Worm (Caenorhabditis elegans): ENCODE measurements around the gene F53A3.1.
A peak's percentile ranks its signal among the peaks of the same experiment; 100 is the strongest.

F53A3.1 gene

DNA sequence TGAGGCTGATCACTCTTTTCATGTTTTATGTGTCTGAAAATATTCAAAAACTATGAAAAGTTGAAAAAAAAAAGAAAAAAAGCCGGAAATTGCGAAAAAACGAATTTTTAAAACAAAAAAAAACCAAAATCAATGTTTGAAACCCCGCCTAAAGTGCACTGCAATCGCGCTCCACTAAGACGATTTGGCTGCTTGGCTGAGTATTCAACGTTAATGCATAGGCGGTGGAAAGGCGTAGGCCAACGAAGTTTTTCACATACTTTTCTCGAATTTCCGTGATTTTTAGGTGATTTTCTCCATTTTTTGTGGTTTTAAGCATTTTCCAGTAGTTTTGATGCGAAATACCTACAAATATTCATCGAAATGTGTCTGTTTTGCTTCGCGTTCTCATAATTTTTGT, 6.8 kb upstream of the F53A3.1 start, which contains the start of the genes polh-1 and rps-22 (continued):
- TF ChIP-seq him-1 (tag; optimal IDR thresholded peaks at IDR 0.05) (no peak), F33H1.4 (GFP tag; IDR thresholded peaks at IDR 0.05) (peak; percentile 67), ets-4 (GFP tag; optimal IDR thresholded peaks at IDR 0.05) (no peak), ceh-91 (GFP tag; IDR thresholded peaks at IDR 0.05) (peak; percentile 49; the same call in 1 of the 2 replicates), F23B12.7 (tag; optimal IDR thresholded peaks at IDR 0.05; ENCODE audit: insufficient read depth) (peak; percentile 94), sptf-2 (GFP tag; optimal IDR thresholded peaks at IDR 0.05) (no peak), F22D6.2 (tag; optimal IDR thresholded peaks at IDR 0.05) (no peak), dox-1 (GFP tag; IDR thresholded peaks at IDR 0.05) (peak; percentile 61)

DNA sequence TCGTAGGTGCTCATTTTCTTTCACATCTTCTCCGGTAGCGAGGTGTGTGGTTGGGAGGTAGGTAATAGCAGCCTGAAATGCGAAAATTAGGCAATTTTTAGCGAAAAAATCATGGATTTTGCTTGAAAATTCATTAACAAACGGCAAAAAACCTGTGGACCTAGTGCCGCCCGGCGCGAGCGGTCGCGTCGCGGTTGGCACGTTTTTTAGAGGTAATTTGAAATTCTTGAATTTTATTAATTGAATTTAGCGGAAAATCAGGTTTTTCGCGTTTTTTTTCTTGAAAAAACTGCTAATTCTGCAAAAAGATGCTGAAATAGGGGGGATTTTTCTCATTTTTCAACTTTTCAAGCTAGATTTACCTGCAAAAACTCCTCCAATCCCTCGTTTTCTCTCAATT, 5.9 kb upstream of the F53A3.1 start:
- TF ChIP-seq bed-2 (GFP tag; IDR thresholded peaks at IDR 0.05): no peak
- TF ChIP-seq nfyb-1 (GFP tag; IDR thresholded peaks at IDR 0.05): no peak
- peak; percentile 89 for TF ChIP-seq madf-3 (GFP tag; IDR thresholded peaks at IDR 0.05)
- peak; percentile 10 for TF ChIP-seq lin-54 (GFP tag; optimal IDR thresholded peaks at IDR 0.05)
- TF ChIP-seq mel-28 (tag; optimal IDR thresholded peaks at IDR 0.05; ENCODE audit: borderline replicate concordance): no peak
- TF ChIP-seq D2030.7 (GFP tag; IDR thresholded peaks at IDR 0.05): no peak
- no peak for TF ChIP-seq chd-7 (tag; optimal IDR thresholded peaks at IDR 0.05)
- TF ChIP-seq snpc-1.3 (tag; optimal IDR thresholded peaks at IDR 0.05; ENCODE audit: insufficient read depth): no peak
- TF ChIP-seq aptf-3 (GFP tag; IDR thresholded peaks at IDR 0.05): no peak
- TF ChIP-seq mes-4 (tag; optimal IDR thresholded peaks at IDR 0.05): no peak
- TF ChIP-seq ztf-25 (GFP tag; IDR thresholded peaks at IDR 0.05): no peak
- no peak for TF ChIP-seq zfh-2 (GFP tag; conservative IDR thresholded peaks at IDR 0.05)
- TF ChIP-seq hlh-12 (tag; optimal IDR thresholded peaks at IDR 0.05): no peak

DNA sequence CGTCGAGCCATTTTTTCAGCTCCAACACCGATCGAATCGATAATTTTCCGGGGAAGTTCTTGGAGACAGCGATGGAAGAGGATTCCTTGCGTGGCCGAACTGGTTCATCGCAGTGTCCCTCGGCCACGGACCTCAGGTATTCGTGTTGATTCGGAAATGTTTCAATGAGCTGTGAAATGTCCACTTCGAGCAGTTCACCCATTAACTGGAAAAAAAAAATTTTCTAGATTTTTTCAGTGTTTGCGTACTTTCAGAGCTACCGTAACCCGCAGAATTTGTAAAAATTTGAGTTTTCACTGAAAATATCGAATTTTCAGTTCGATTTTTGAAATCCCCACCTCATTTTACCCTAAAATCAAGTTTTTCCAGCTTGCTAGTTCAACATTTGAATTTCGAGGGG, 4.4 kb upstream of the F53A3.1 start:
- TF ChIP-seq pha-4 (tag; optimal IDR thresholded peaks at IDR 0.05) (no peak), zfh-2 (GFP tag; conservative IDR thresholded peaks at IDR 0.05) (0 out of 2 replicates have a peak, but pooled peaks have one; percentile 16)

DNA sequence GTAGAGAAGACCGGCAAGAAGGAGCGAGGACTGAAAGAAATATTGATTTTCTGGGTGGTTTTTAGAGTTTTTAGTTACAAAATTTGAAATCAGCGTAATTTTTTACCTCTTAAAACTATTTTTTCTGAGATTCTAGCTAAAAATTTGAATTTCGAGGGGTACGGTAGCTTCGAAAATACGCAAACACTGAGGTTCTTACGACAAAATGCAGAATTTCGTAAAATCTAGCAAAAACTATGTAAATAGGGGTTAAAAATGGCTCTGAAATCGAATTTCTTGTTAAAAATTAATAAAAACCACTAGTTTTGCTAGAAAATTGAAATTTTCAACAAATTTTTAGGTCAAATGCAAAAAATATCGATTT, 3.8 kb downstream of the F53A3.1 start:
- TF ChIP-seq him-1 (tag; optimal IDR thresholded peaks at IDR 0.05) (peak; percentile 85), cebp-1 (GFP tag; IDR thresholded peaks at IDR 0.05) (no peak), cebp-1 (tag; optimal IDR thresholded peaks at IDR 0.05) (no peak), aptf-3 (GFP tag; IDR thresholded peaks at IDR 0.05) (no peak), lsl-1 (GFP tag; optimal IDR thresholded peaks at IDR 0.05) (peak; percentile 26)

DNA sequence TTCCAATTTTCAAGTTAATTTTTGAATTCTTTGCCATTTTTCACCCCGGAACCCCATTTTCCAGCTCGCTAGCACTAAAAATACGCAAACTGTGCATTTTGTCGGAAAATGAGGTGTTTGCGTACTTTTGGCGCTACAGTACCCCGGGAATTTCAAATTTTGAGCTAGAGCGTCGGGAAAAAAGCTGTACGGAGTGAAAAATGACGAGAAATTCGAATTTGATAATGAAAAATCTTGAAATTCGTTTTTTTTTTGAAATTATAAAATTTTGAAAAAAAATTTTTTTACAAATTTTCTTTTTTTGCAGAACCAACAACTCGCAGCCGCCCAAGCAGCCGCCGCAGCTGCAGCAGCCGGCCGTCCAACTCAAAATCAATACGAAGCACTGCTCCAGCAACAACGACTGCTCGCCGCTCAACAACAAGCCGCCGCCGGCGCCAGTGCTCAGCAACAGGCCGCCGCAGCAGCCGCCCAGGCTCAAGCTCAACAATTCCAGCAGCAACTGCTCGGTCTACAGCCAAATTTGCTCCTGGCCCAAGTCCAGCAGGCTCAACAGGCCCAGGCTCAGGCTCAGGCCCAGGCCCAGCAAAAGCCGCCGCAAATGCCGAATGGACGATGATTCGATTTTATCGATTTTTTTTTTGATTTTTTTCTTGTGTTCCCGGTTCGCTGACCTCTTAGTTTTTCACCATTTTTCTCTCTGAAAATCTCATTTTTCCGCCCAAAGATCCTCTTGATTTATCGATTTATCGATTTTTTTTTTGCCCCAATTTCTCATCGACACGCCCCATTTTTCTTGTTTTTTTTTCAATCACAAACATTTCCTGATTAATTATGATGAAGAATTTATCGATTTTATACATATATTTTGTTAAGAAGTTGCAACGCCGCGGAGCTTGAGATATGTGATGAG, 4.5 kb downstream of the F53A3.1 start:
- TF ChIP-seq egrh-3 (GFP tag; IDR thresholded peaks at IDR 0.05): peak; percentile 89
- TF ChIP-seq K11D2.4 (GFP tag; IDR thresholded peaks at IDR 0.05): no peak
- TF ChIP-seq lin-40 (tag; optimal IDR thresholded peaks at IDR 0.05): no peak
- TF ChIP-seq cebp-2 (GFP tag; IDR thresholded peaks at IDR 0.05): 0 out of 2 replicates have a peak, but pooled peaks have one; percentile 67
- TF ChIP-seq madf-10 (tag; optimal IDR thresholded peaks at IDR 0.05): no peak
- TF ChIP-seq bed-2 (GFP tag; IDR thresholded peaks at IDR 0.05): peak; percentile 66; the same call in 1 of the 2 replicates
- TF ChIP-seq zfh-2 (GFP tag; conservative IDR thresholded peaks at IDR 0.05): peak; percentile 95
- TF ChIP-seq F37B4.10 (GFP tag; IDR thresholded peaks at IDR 0.05): 0 out of 2 replicates have a peak, but pooled peaks have one; percentile 16
- no peak for TF ChIP-seq snpc-3.4 (tag; optimal IDR thresholded peaks at IDR 0.05)
- TF ChIP-seq attf-5 (GFP tag; optimal IDR thresholded peaks at IDR 0.05): peak; percentile 6
- TF ChIP-seq snpc-4 (GFP tag; optimal IDR thresholded peaks at IDR 0.05): no peak
- TF ChIP-seq snpc-4 (tag; optimal IDR thresholded peaks at IDR 0.05): no peak
